Worm (Caenorhabditis elegans) whole organism, L1 larva: Measurements from ENCODE around the gene sipa-1.

ENCODE experiments used
- blmp-1 ChIP-seq: fragments of 150-350 bp; optimal IDR thresholded peaks from 2 replicates; lab custom pipeline; 2014; ENCODE audit warnings: missing biosample characterization, missing genetic modification characterization
- ceh-82 ChIP-seq, 3 experiments: fragments of 150-350 bp in 1 of 3; sonication (generic microtip) in 2 of 3; optimal IDR thresholded peaks; 2 replicates each; lab custom pipeline; 2014 to 2017; ENCODE audit warnings: missing biosample characterization in 3 of 3, missing genetic modification characterization in 3 of 3
- elt-3 ChIP-seq, 6 experiments: fragments of 150-350 bp in 1 of 6; sonication (generic microtip); optimal IDR thresholded peaks; 2 replicates each; lab custom pipeline; 2017 to 2018; ENCODE audit warnings: missing biosample characterization in 6 of 6, missing genetic modification characterization in 6 of 6, inconsistent platforms in 1 of 6
- grh-1 ChIP-seq: fragments of 200-800 bp; sonication (Bioruptor generic); IDR thresholded peaks from 2 replicates; pipeline ENCODE4 v1.3.6; 2022; ENCODE audit warnings: missing genetic modification reagents, missing genetic modification characterization, missing compliant biosample characterization
- lin-39 ChIP-seq: fragments of 150-350 bp; optimal IDR thresholded peaks from 2 replicates; lab custom pipeline; 2014; ENCODE audit warnings: missing biosample characterization, missing genetic modification reagents, missing genetic modification characterization
- mdl-1 ChIP-seq, 2 experiments: fragments of 150-350 bp; optimal IDR thresholded peaks; 2 replicates each; lab custom pipeline; 2014 to 2017; ENCODE audit warnings: missing biosample characterization in 2 of 2, missing genetic modification characterization in 2 of 2, inconsistent platforms in 1 of 2
- nhr-28 ChIP-seq: fragments of 150-350 bp; optimal IDR thresholded peaks from 2 replicates; lab custom pipeline; 2014; ENCODE audit warnings: missing biosample characterization, missing genetic modification characterization
- nhr-47 ChIP-seq: sonication (generic microtip); optimal IDR thresholded peaks from 2 replicates; lab custom pipeline; 2016; ENCODE audit warnings: mild to moderate bottlenecking, missing genetic modification characterization, moderate library complexity, missing compliant biosample characterization
- nhr-76 ChIP-seq: sonication (generic microtip); optimal IDR thresholded peaks from 2 replicates; lab custom pipeline; 2017; ENCODE audit warnings: missing biosample characterization, missing genetic modification characterization
- nhr-77 ChIP-seq: fragments of 150-350 bp; optimal IDR thresholded peaks from 2 replicates; lab custom pipeline; 2014; ENCODE audit warnings: missing biosample characterization, missing genetic modification characterization
- nhr-90 ChIP-seq: sonication (generic microtip); optimal IDR thresholded peaks from 2 replicates; lab custom pipeline; 2016; ENCODE audit warnings: mild to moderate bottlenecking, missing genetic modification characterization, missing compliant biosample characterization; ENCODE audit not compliant: poor library complexity
- snpc-4 ChIP-seq: fragments of 150-350 bp; optimal IDR thresholded peaks from 2 replicates; lab custom pipeline; 2014; ENCODE audit warnings: missing biosample characterization, missing genetic modification characterization
- sox-4 ChIP-seq: sonication (generic microtip); optimal IDR thresholded peaks from 2 replicates; lab custom pipeline; 2016; ENCODE audit warnings: missing genetic modification characterization, missing compliant biosample characterization
- ztf-11 ChIP-seq, 2 experiments: sonication (generic microtip); optimal IDR thresholded peaks; 2 replicates each; lab custom pipeline; 2016 to 2017; ENCODE audit warnings: missing genetic modification characterization in 2 of 2, missing biosample characterization in 1 of 2, missing compliant biosample characterization in 1 of 2

DNA sequence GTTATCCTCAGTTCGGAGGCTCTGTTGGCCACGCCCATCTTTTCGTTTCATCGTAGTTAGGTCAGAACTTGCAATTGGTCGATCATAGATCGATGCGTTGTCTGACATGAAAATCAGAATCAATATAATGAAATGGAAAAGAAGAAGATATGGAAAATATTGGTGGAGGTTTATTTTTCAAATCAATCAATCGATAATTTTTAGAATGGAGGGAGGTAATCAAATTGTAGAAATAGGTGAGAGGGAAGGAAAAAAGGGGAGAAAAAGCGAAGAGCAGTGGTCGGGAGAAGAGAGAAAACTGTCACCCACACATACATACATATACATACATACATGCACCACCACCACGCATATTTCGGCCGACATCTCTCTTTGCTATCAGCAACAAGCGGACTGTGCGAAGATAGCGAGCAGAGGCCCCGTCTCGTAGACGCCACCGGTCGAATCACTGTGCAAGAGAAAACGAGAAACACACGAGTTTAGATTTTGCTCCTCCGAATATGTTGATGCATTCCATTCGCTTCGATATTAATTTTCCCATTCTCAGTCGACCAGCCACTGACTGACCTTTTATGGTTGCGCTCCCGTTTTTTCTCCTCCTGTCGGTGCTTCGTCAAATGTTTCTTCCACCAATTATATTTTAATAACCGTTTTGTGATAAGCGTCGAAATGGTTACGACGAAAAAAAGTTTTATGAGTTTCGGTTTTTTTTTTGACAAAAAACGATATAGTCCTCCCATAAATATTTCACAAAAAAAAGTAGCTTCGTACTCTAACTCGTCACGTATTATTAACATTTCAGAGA lies 7.7 kb downstream of the sipa-1 start, which contains the start of gene F35B12.10:
- no peak for TF ChIP-seq grh-1 (GFP tag; lab: Robert Waterston, UW)
- no peak for TF ChIP-seq nhr-28 (tag; lab: Kevin White, UChicago)
- no peak for TF ChIP-seq sox-4 (tag; lab: Kevin White, UChicago)
- TF ChIP-seq elt-3 (tag; optimal IDR thresholded peaks at IDR 0.05; lab: Kevin White, UChicago), result no peak
- no peak for TF ChIP-seq lin-39 (tag; lab: Kevin White, UChicago)
- no peak for TF ChIP-seq snpc-4 (tag; lab: Kevin White, UChicago)
- TF ChIP-seq blmp-1, result no peak
- TF ChIP-seq nhr-76, result no peak
- TF ChIP-seq nhr-47 (tag; lab: Kevin White, UChicago), result no peak
- TF ChIP-seq mdl-1 (tag; optimal IDR thresholded peaks at IDR 0.05; lab: Kevin White, UChicago), result no peak
- TF ChIP-seq ceh-82 (tag; optimal IDR thresholded peaks at IDR 0.05; lab: Kevin White, UChicago), result no peak
- peak; percentile 1 for TF ChIP-seq nhr-90 (tag; lab: Kevin White, UChicago)
- no peak for TF ChIP-seq ztf-11 (tag; optimal IDR thresholded peaks at IDR 0.05; lab: Kevin White, UChicago)
- no peak for TF ChIP-seq nhr-77 (tag; lab: Kevin White, UChicago)
